Worm (Caenorhabditis elegans) whole organism, early embryonic: ENCODE data around the gene faxc-2.

Experiments
- B0310.2 ChIP-seq: sonication (generic microtip); optimal IDR thresholded peaks from 2 replicates; lab custom pipeline; 2016; ENCODE audit warnings: mild to moderate bottlenecking, missing genetic modification characterization, missing compliant biosample characterization
- ama-1 ChIP-seq: fragments of 150-350 bp; optimal IDR thresholded peaks from 2 replicates; lab custom pipeline; 2014
- ceh-13 ChIP-seq: fragments of 200-800 bp; sonication (Bioruptor generic); optimal IDR thresholded peaks from 2 replicates; lab custom pipeline; 2018; ENCODE audit warnings: mild to moderate bottlenecking, missing genetic modification characterization, missing compliant biosample characterization
- ets-7 ChIP-seq: sonication (generic microtip); optimal IDR thresholded peaks from 2 replicates; lab custom pipeline; 2016; ENCODE audit warnings: missing genotype, missing genetic modification characterization, missing compliant biosample characterization
- flt-1 ChIP-seq: fragments of 200-800 bp; sonication (Bioruptor generic); IDR thresholded peaks from 2 replicates; pipeline ENCODE4 v1.3.6; 2022; ENCODE audit warnings: missing genetic modification characterization, missing compliant biosample characterization
- hmbx-1 ChIP-seq: sonication (generic microtip); optimal IDR thresholded peaks from 2 replicates; lab custom pipeline; 2016; ENCODE audit warnings: mild to moderate bottlenecking, missing genetic modification characterization, missing compliant biosample characterization
- hmg-4 ChIP-seq: fragments of 200-800 bp; sonication (Bioruptor generic); optimal IDR thresholded peaks from 2 replicates; lab custom pipeline; 2018; ENCODE audit warnings: mild to moderate bottlenecking, missing genetic modification characterization, missing compliant biosample characterization
- hnd-1 ChIP-seq: sonication (generic microtip); optimal IDR thresholded peaks from 2 replicates; lab custom pipeline; 2016; ENCODE audit warnings: missing genetic modification characterization, missing compliant biosample characterization
- pes-1 ChIP-seq: fragments of 200-800 bp; sonication (Bioruptor generic); IDR thresholded peaks from 2 replicates; pipeline ENCODE4 v1.3.6; 2022; ENCODE audit warnings: missing genetic modification reagents, missing genetic modification characterization, missing compliant biosample characterization
- scrt-1 ChIP-seq: fragments of 200-800 bp; sonication (Bioruptor generic); IDR thresholded peaks from 2 replicates; pipeline ENCODE4 v1.3.6; 2022; ENCODE audit warnings: missing genetic modification characterization, missing compliant biosample characterization
- tbx-37 ChIP-seq: fragments of 200-800 bp; sonication (Bioruptor generic); conservative IDR thresholded peaks from 2 replicates; pipeline ENCODE4 v1.3.6; 2022; ENCODE audit warnings: missing genetic modification reagents, missing genetic modification characterization, missing compliant biosample characterization

DNA sequence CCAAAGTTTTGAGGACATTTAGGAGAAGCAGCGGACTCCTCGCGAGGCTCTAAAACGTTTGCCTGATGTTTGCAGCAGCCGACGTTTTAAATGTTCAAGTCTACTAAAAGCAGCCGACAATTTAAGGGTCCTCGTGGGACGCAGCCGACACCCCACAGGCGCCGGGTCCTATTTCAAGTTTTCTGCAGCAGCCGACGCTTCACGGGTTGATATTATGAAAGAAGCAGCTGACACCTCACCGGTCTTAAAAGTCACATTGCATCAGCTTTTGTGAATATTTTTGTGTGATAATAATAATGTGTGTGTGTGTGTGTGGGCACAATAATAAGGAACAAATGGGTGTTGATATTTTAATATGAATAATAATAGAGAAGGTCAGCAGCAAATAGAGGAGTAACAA is 11.2 kb upstream of the faxc-2 start:
- TF ChIP-seq ets-7 (tag; lab: Kevin White, UChicago) (no peak), ama-1 (lab: Kevin White, UChicago) (no peak), flt-1 (no peak), hmg-4 (GFP tag; lab: Kevin White, UChicago) (no peak), ceh-13 (no peak), scrt-1 (no peak), pes-1 (GFP tag; lab: Robert Waterston, UW) (no peak), tbx-37 (GFP tag; lab: Robert Waterston, UW) (no peak), hmbx-1 (no peak), B0310.2 (tag; lab: Kevin White, UChicago) (no peak), hnd-1 (tag; lab: Kevin White, UChicago) (no peak)
